Worm (Caenorhabditis elegans) whole organism, young adult: Measurements from ENCODE around the gene sym-4.

Source experiments
- B0336.3 ChIP-seq: fragments of 200-800 bp; sonication (Bioruptor generic); IDR thresholded peaks from 2 replicates; pipeline ENCODE4 v1.3.6; 2022; ENCODE audit warnings: missing genetic modification characterization, missing compliant biosample characterization
- C06A6.2 ChIP-seq: fragments of 200-800 bp; sonication (Bioruptor generic); conservative IDR thresholded peaks from 2 replicates; pipeline ENCODE4 v1.3.6; 2022; ENCODE audit warnings: missing genetic modification characterization, missing compliant biosample characterization
- D2030.7 ChIP-seq: fragments of 200-800 bp; sonication (Bioruptor generic); IDR thresholded peaks from 2 replicates; pipeline ENCODE4 v1.3.6; 2022; ENCODE audit warnings: missing genetic modification reagents, missing genetic modification characterization, missing compliant biosample characterization
- F23B12.7 ChIP-seq: sonication (generic microtip); optimal IDR thresholded peaks from 2 replicates; lab custom pipeline; 2017; ENCODE audit warnings: missing genetic modification characterization, mild to moderate bottlenecking, missing compliant biosample characterization, antibody characterized with exemption, moderate library complexity; ENCODE audit not compliant: insufficient read depth
- F37B4.10 ChIP-seq: fragments of 200-800 bp; sonication (Bioruptor generic); IDR thresholded peaks from 2 replicates; pipeline ENCODE4 v1.3.6; 2022; ENCODE audit warnings: missing genetic modification characterization, missing compliant biosample characterization
- K11D2.4 ChIP-seq: fragments of 200-800 bp; sonication (Bioruptor generic); IDR thresholded peaks from 2 replicates; pipeline ENCODE4 v1.3.6; 2022; ENCODE audit warnings: missing genetic modification reagents, missing genetic modification characterization, missing compliant biosample characterization
- Y53F4B.3 ChIP-seq: fragments of 200-800 bp; sonication (Bioruptor generic); IDR thresholded peaks from 2 replicates; pipeline ENCODE4 v1.3.6; 2022; ENCODE audit warnings: missing genetic modification reagents, missing genetic modification characterization, missing compliant biosample characterization
- Y67H2A.10 ChIP-seq: fragments of 200-800 bp; sonication (Bioruptor generic); conservative IDR thresholded peaks from 2 replicates; pipeline ENCODE4 v1.3.6; 2022; ENCODE audit warnings: missing genetic modification reagents, missing genetic modification characterization, missing compliant biosample characterization
- Y95B8A.8 ChIP-seq: fragments of 200-800 bp; sonication (Bioruptor generic); IDR thresholded peaks from 2 replicates; pipeline ENCODE4 v1.3.6; 2022; ENCODE audit warnings: missing genetic modification reagents, missing genetic modification characterization, missing compliant biosample characterization
- ZK185.1 ChIP-seq: sonication (generic microtip); optimal IDR thresholded peaks from 2 replicates; lab custom pipeline; 2016; ENCODE audit warnings: mild to moderate bottlenecking, missing genetic modification characterization, missing compliant biosample characterization; ENCODE audit not compliant: poor library complexity, severe bottlenecking
- attf-3 ChIP-seq: fragments of 200-800 bp; sonication (Bioruptor generic); conservative IDR thresholded peaks from 2 replicates; pipeline ENCODE4 v1.3.6; 2022; ENCODE audit warnings: missing genetic modification reagents, missing genetic modification characterization, missing compliant biosample characterization
- bed-1 ChIP-seq: fragments of 200-800 bp; sonication (Bioruptor generic); IDR thresholded peaks from 2 replicates; pipeline ENCODE4 v1.3.6; 2022; ENCODE audit warnings: missing genetic modification reagents, missing genetic modification characterization, missing compliant biosample characterization
- bed-2 ChIP-seq: fragments of 200-800 bp; sonication (Bioruptor generic); IDR thresholded peaks from 2 replicates; pipeline ENCODE4 v1.3.6; 2022; ENCODE audit warnings: missing genetic modification reagents, missing genetic modification characterization, missing compliant biosample characterization
- ccch-3 ChIP-seq: fragments of 200-800 bp; sonication (Bioruptor generic); optimal IDR thresholded peaks from 2 replicates; lab custom pipeline; 2018; ENCODE audit warnings: mild to moderate bottlenecking, missing genetic modification characterization, missing compliant biosample characterization
- ceh-100 ChIP-seq: fragments of 200-800 bp; sonication (Bioruptor generic); IDR thresholded peaks from 2 replicates; pipeline ENCODE4 v1.3.6; 2022; ENCODE audit warnings: missing genetic modification reagents, missing genetic modification characterization, missing compliant biosample characterization
- ceh-58 ChIP-seq: fragments of 200-800 bp; sonication (Bioruptor generic); IDR thresholded peaks from 2 replicates; pipeline ENCODE4 v1.3.6; 2022; ENCODE audit warnings: missing genetic modification characterization, missing compliant biosample characterization
- ceh-91 ChIP-seq: fragments of 200-800 bp; sonication (Bioruptor generic); IDR thresholded peaks from 2 replicates; pipeline ENCODE4 v1.3.6; 2022; ENCODE audit warnings: missing genetic modification reagents, missing genetic modification characterization, missing compliant biosample characterization
- chd-7 ChIP-seq: sonication (generic microtip); optimal IDR thresholded peaks from 2 replicates; lab custom pipeline; 2016; ENCODE audit warnings: mild to moderate bottlenecking, missing genetic modification characterization, moderate library complexity, missing compliant biosample characterization
- die-1 ChIP-seq: sonication (generic microtip); optimal IDR thresholded peaks from 2 replicates; lab custom pipeline; 2016; ENCODE audit warnings: missing genotype, mild to moderate bottlenecking, missing genetic modification characterization, missing compliant biosample characterization
- egl-18 ChIP-seq: fragments of 200-800 bp; sonication (Bioruptor generic); IDR thresholded peaks from 2 replicates; pipeline ENCODE4 v1.3.6; 2022; ENCODE audit warnings: missing genetic modification reagents, missing genetic modification characterization, missing compliant biosample characterization
- egl-44 ChIP-seq: fragments of 200-800 bp; sonication (Bioruptor generic); IDR thresholded peaks from 2 replicates; pipeline ENCODE4 v1.3.6; 2022; ENCODE audit warnings: missing genetic modification reagents, missing genetic modification characterization, missing compliant biosample characterization
- gei-17 ChIP-seq: fragments of 200-800 bp; sonication (Bioruptor generic); optimal IDR thresholded peaks from 2 replicates; lab custom pipeline; 2018; ENCODE audit warnings: mild to moderate bottlenecking, missing genetic modification characterization, missing compliant biosample characterization
- hlh-12 ChIP-seq: sonication (generic microtip); optimal IDR thresholded peaks from 2 replicates; lab custom pipeline; 2016; ENCODE audit warnings: missing genetic modification characterization, missing compliant biosample characterization
- let-526 ChIP-seq: fragments of 200-800 bp; sonication (Bioruptor generic); IDR thresholded peaks from 2 replicates; pipeline ENCODE4 v1.3.6; 2022; ENCODE audit warnings: missing genetic modification reagents, missing genetic modification characterization, missing compliant biosample characterization
- let-607 ChIP-seq, 2 experiments: fragments of 200-800 bp in 1 of 2; sonication (Bioruptor generic) in 1 of 2; sonication (generic microtip) in 1 of 2; optimal IDR thresholded peaks; 2 replicates each; lab custom pipeline; 2016 to 2018; ENCODE audit warnings: mild to moderate bottlenecking in 2 of 2, missing compliant biosample characterization in 2 of 2, missing genetic modification characterization in 2 of 2, moderate library complexity in 2 of 2, missing genotype in 1 of 2
- lin-26 ChIP-seq: fragments of 200-800 bp; sonication (Bioruptor generic); IDR thresholded peaks from 2 replicates; pipeline ENCODE4 v1.3.6; 2022; ENCODE audit warnings: missing genetic modification reagents, missing genetic modification characterization, missing compliant biosample characterization
- lin-40 ChIP-seq: sonication (generic microtip); optimal IDR thresholded peaks from 2 replicates; lab custom pipeline; 2016; ENCODE audit warnings: missing genetic modification characterization, mild to moderate bottlenecking, missing compliant biosample characterization, missing genotype, missing genetic modification reagents
- mel-28 ChIP-seq: sonication (generic microtip); optimal IDR thresholded peaks from 2 replicates; lab custom pipeline; 2016; ENCODE audit warnings: borderline replicate concordance, mild to moderate bottlenecking, missing genetic modification characterization, missing compliant biosample characterization
- mes-4 ChIP-seq: sonication (generic microtip); optimal IDR thresholded peaks from 2 replicates; lab custom pipeline; 2016; ENCODE audit warnings: missing genotype, missing genetic modification characterization, missing compliant biosample characterization
- nfya-2 ChIP-seq: fragments of 200-800 bp; sonication (Bioruptor generic); IDR thresholded peaks from 2 replicates; pipeline ENCODE4 v1.3.6; 2022; ENCODE audit warnings: missing genetic modification reagents, missing genetic modification characterization, missing compliant biosample characterization
- nfyb-1 ChIP-seq: fragments of 200-800 bp; sonication (Bioruptor generic); IDR thresholded peaks from 2 replicates; pipeline ENCODE4 v1.3.6; 2022; ENCODE audit warnings: missing genetic modification reagents, missing genetic modification characterization, missing compliant biosample characterization
- pha-4 ChIP-seq: fragments of 150-350 bp; sonication (generic microtip); optimal IDR thresholded peaks from 2 replicates; lab custom pipeline; 2014; ENCODE audit warnings: missing biosample characterization, missing genetic modification reagents, missing genetic modification characterization
- rcor-1 ChIP-seq: fragments of 200-800 bp; sonication (Bioruptor generic); IDR thresholded peaks from 2 replicates; pipeline ENCODE4 v1.3.6; 2022; ENCODE audit warnings: missing genetic modification reagents, missing genetic modification characterization, missing compliant biosample characterization
- repo-1 ChIP-seq: sonication (generic microtip); optimal IDR thresholded peaks from 2 replicates; lab custom pipeline; 2017; ENCODE audit warnings: mild to moderate bottlenecking, missing genetic modification characterization, missing compliant biosample characterization
- snpc-1.3 ChIP-seq: sonication (generic microtip); optimal IDR thresholded peaks from 2 replicates; lab custom pipeline; 2017; ENCODE audit warnings: missing genetic modification characterization, mild to moderate bottlenecking, missing compliant biosample characterization, antibody characterized with exemption, moderate library complexity, missing genotype, missing genetic modification reagents; ENCODE audit not compliant: insufficient read depth
- snpc-4 ChIP-seq, 5 experiments: fragments of 150-350 bp in 1 of 5; sonication (generic microtip) in 4 of 5; optimal IDR thresholded peaks; 2 replicates each; lab custom pipeline; 2014 to 2018; ENCODE audit warnings: missing genetic modification characterization in 5 of 5, missing biosample characterization in 3 of 5, antibody characterized with exemption in 2 of 5, mild to moderate bottlenecking in 2 of 5, missing compliant biosample characterization in 2 of 5, missing genotype in 2 of 5, moderate library complexity in 2 of 5, missing genetic modification reagents in 1 of 5
- tlf-1 ChIP-seq: fragments of 200-800 bp; sonication (Bioruptor generic); optimal IDR thresholded peaks from 2 replicates; lab custom pipeline; 2018; ENCODE audit warnings: mild to moderate bottlenecking, missing genetic modification characterization, missing compliant biosample characterization
- unc-130 ChIP-seq: sonication (generic microtip); optimal IDR thresholded peaks from 2 replicates; lab custom pipeline; 2016; ENCODE audit warnings: missing genetic modification reagents, missing genetic modification characterization, missing compliant biosample characterization
- zim-3 ChIP-seq: sonication (generic microtip); optimal IDR thresholded peaks from 2 replicates; lab custom pipeline; 2017; ENCODE audit warnings: mild to moderate bottlenecking, missing genetic modification characterization, moderate library complexity, missing compliant biosample characterization
- ztf-18 ChIP-seq: sonication (generic microtip); optimal IDR thresholded peaks from 2 replicates; lab custom pipeline; 2016; ENCODE audit warnings: missing genotype, mild to moderate bottlenecking, missing genetic modification characterization, missing compliant biosample characterization
- ztf-25 ChIP-seq: fragments of 200-800 bp; sonication (Bioruptor generic); IDR thresholded peaks from 2 replicates; pipeline ENCODE4 v1.3.6; 2022; ENCODE audit warnings: missing genetic modification reagents, missing genetic modification characterization, missing compliant biosample characterization
- ztf-28 ChIP-seq: fragments of 200-800 bp; sonication (Bioruptor generic); IDR thresholded peaks from 2 replicates; pipeline ENCODE4 v1.3.6; 2022; ENCODE audit warnings: missing genetic modification reagents, missing genetic modification characterization, missing compliant biosample characterization
- ztf-3 ChIP-seq: fragments of 200-800 bp; sonication (Bioruptor generic); optimal IDR thresholded peaks from 2 replicates; lab custom pipeline; 2018; ENCODE audit warnings: mild to moderate bottlenecking, missing genetic modification characterization, missing compliant biosample characterization
- ztf-6 ChIP-seq: fragments of 200-800 bp; sonication (Bioruptor generic); IDR thresholded peaks from 2 replicates; pipeline ENCODE4 v1.3.6; 2022; ENCODE audit warnings: missing genetic modification reagents, missing genetic modification characterization, missing compliant biosample characterization

sym-4 gene

ce11 chrX:14179488-14179887 is 10.1 kb upstream of the sym-4 start:
- TF ChIP-seq ZK185.1 (tag; lab: Kevin White, UChicago) (no peak), ztf-6 (GFP tag; lab: Robert Waterston, UW) (no peak), chd-7 (tag; lab: Kevin White, UChicago) (no peak), die-1 (tag; lab: Kevin White, UChicago) (no peak), snpc-1.3 (tag; lab: Kevin White, UChicago) (no peak), F23B12.7 (tag; lab: Kevin White, UChicago) (no peak), bed-1 (GFP tag; lab: Robert Waterston, UW) (no peak), let-526 (GFP tag; lab: Robert Waterston, UW) (no peak), ztf-28 (no peak), nfyb-1 (no peak), mes-4 (tag; lab: Kevin White, UChicago) (no peak), mel-28 (tag; lab: Kevin White, UChicago) (no peak), unc-130 (GFP tag; lab: Kevin White, UChicago) (no peak), egl-18 (GFP tag; lab: Robert Waterston, UW) (no peak), tlf-1 (GFP tag; lab: Kevin White, UChicago) (no peak), lin-26 (GFP tag; lab: Robert Waterston, UW) (no peak)

DNA sequence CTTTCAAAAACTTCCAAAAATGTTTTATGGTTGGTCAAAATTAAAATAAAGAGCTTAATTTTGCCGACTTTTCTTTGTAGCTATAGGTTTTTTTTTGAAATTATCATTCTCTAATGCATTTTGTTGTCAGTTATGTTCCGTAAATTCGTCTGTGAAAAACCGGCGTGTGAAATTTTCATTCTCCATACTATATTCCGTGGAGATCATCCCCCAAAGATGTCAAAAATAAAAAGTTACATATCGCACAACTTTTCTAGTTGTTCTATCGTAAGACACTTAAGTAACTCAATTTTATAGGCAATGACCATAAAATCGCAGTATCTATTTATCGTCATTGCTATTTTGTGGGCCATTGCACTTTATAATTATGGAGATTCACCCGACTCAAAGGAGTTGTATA is 9.3 kb upstream of the sym-4 start, which contains the start of gene C37E2.10:
Gene C37E2.10, plus strand, starts transcription at position 301 of the 400 bp plus-strand sequence.
- TF ChIP-seq ceh-91 (GFP tag; lab: Robert Waterston, UW), result no peak
- TF ChIP-seq egl-44 (GFP tag; lab: Robert Waterston, UW), result no peak
- TF ChIP-seq Y53F4B.3, result no peak
- no peak for TF ChIP-seq let-607 (tag; optimal IDR thresholded peaks at IDR 0.05; lab: Kevin White, UChicago)
- no peak for TF ChIP-seq rcor-1
- no peak for TF ChIP-seq F37B4.10
- no peak for TF ChIP-seq hlh-12 (tag; lab: Kevin White, UChicago)
- TF ChIP-seq nfya-2, result no peak
- TF ChIP-seq gei-17 (GFP tag; lab: Kevin White, UChicago), result no peak

DNA sequence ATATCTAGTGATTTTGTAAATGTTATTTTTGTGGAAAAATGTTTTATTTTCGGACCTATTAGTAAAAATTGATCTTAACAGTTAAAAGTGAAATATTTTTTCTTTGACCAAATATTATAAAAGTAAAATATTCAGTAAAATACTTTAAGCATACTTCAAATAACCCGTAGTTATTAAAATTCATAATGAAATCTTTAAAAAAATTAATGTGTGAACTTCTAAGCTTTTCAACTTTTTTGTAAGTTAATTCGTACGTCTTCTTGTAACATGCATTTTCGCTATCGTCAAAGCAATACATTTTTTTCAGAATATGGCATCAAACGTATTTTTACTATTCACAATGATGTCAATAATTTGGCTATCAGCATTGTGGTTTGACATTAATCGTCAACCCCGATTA is 6.3 kb upstream of the sym-4 start, which contains the start of gene C37E2.2:
Gene C37E2.2, plus strand, starts transcription at position 301 of the 400 bp plus-strand sequence.
- TF ChIP-seq zim-3 (tag; lab: Kevin White, UChicago) (no peak), pha-4 (tag; lab: Kevin White, UChicago) (no peak), D2030.7 (GFP tag; lab: Robert Waterston, UW) (no peak), ceh-58 (GFP tag; lab: Robert Waterston, UW) (no peak), ztf-3 (GFP tag; lab: Kevin White, UChicago) (no peak), ztf-25 (GFP tag; lab: Robert Waterston, UW) (no peak), rcor-1 (no peak)

ce11 chrX:14173850-14174249 is 4.4 kb upstream of the sym-4 start, which contains the start of gene idhb-1:
Gene idhb-1, minus strand, starts transcription at chrX:14174063.
- no peak for TF ChIP-seq B0336.3
- TF ChIP-seq K11D2.4 (GFP tag; lab: Robert Waterston, UW), result peak; percentile 43; the same call in 1 of the 2 replicates
- TF ChIP-seq lin-40, result peak; percentile 65
- 0 out of 2 replicates have a peak, but pooled peaks have one; percentile 51 for TF ChIP-seq let-526 (GFP tag; lab: Robert Waterston, UW)
- no peak for TF ChIP-seq C06A6.2 (GFP tag; lab: Robert Waterston, UW)
- peak; percentile 93 for TF ChIP-seq ztf-18 (tag; lab: Kevin White, UChicago)
- no peak for TF ChIP-seq Y95B8A.8 (GFP tag; lab: Robert Waterston, UW)
- TF ChIP-seq snpc-4 (GFP tag; optimal IDR thresholded peaks at IDR 0.05; lab: Kevin White, UChicago), result no peak
- TF ChIP-seq snpc-4 (tag; optimal IDR thresholded peaks at IDR 0.05; lab: Kevin White, UChicago), result peak in 2 of 4 experiments; percentile 24 to 52
- no peak for TF ChIP-seq repo-1 (tag; lab: Kevin White, UChicago)
- TF ChIP-seq let-607 (tag; optimal IDR thresholded peaks at IDR 0.05; lab: Kevin White, UChicago), result peak in 1 of 2 experiments; percentile 15
- no peak for TF ChIP-seq Y67H2A.10
- TF ChIP-seq nfyb-1, result no peak
- TF ChIP-seq attf-3 (GFP tag; lab: Robert Waterston, UW), result no peak
- no peak for TF ChIP-seq bed-2 (GFP tag; lab: Robert Waterston, UW)
- TF ChIP-seq ceh-100 (GFP tag; lab: Robert Waterston, UW), result no peak
- TF ChIP-seq ccch-3 (GFP tag; lab: Kevin White, UChicago), result no peak
